Worm (Caenorhabditis elegans): ENCODE results near the gene sad-1.

sad-1 gene

DNA sequence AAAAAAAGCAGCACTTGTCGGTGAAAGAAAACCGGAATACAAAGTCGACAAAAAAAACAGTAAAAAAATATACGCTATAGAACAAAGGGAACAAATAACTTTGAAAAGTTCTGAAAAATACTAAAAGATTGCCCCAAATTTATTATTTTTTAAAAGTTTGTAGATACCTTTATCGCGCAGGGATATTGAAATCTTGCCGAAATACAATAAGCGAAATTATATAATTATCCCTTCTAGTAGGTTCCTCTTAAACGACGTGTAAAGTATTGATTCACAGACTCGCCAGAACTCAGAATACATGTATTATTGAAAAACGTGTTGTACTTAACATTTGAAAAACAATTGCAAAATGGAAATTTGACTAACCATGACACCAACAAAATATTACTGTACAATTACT is 13.9 kb upstream of the sad-1 start (continued):
- TF ChIP-seq nhr-42 (GFP tag; IDR thresholded peaks at IDR 0.05): peak; percentile 92
- TF ChIP-seq ztf-11 (tag; optimal IDR thresholded peaks at IDR 0.05): no peak
- TF ChIP-seq ama-1 (optimal IDR thresholded peaks at IDR 0.05): no peak
- TF ChIP-seq madf-9 (GFP tag; conservative IDR thresholded peaks at IDR 0.05): peak; percentile 74
- peak; percentile 53 for TF ChIP-seq ceh-32 (tag; optimal IDR thresholded peaks at IDR 0.05; ENCODE audit: poor library complexity)
- TF ChIP-seq gei-8 (GFP tag; optimal IDR thresholded peaks at IDR 0.05): no peak
- no peak for TF ChIP-seq dmd-9 (GFP tag; IDR thresholded peaks at IDR 0.05)
- TF ChIP-seq Y75B8A.6 (GFP tag; IDR thresholded peaks at IDR 0.05): no peak
- TF ChIP-seq cey-2 (tag; optimal IDR thresholded peaks at IDR 0.05; ENCODE audit: borderline replicate concordance, insufficient read depth): no peak
- TF ChIP-seq nhr-25 (tag; optimal IDR thresholded peaks at IDR 0.05; ENCODE audit: borderline replicate concordance, insufficient read depth): no peak
- no peak for TF ChIP-seq F44E2.7 (GFP tag; IDR thresholded peaks at IDR 0.05)
- TF ChIP-seq nhr-48 (tag; optimal IDR thresholded peaks at IDR 0.05): peak; percentile 82
- TF ChIP-seq ZK337.2 (GFP tag; IDR thresholded peaks at IDR 0.05): no peak
- no peak for TF ChIP-seq daf-12 (tag; optimal IDR thresholded peaks at IDR 0.05)
- peak; percentile 82 for TF ChIP-seq mes-2 (tag; optimal IDR thresholded peaks at IDR 0.05; ENCODE audit: poor library complexity, severe bottlenecking)
- peak; percentile 76 for TF ChIP-seq lin-13 (GFP tag; optimal IDR thresholded peaks at IDR 0.05)
- peak; percentile 79 for TF ChIP-seq lin-29 (GFP tag; IDR thresholded peaks at IDR 0.05)
- TF ChIP-seq lir-3 (tag; optimal IDR thresholded peaks at IDR 0.05): no peak
- peak; percentile 75; the same call in 1 of the 2 replicates for TF ChIP-seq mdt-29 (GFP tag; IDR thresholded peaks at IDR 0.05)
- TF ChIP-seq F26F4.8 (GFP tag; conservative IDR thresholded peaks at IDR 0.05): no peak
- TF ChIP-seq lin-1 (GFP tag; IDR thresholded peaks at IDR 0.05): 0 out of 2 replicates have a peak, but pooled peaks have one; percentile 11
- peak; percentile 80 for TF ChIP-seq hlh-11 (tag; optimal IDR thresholded peaks at IDR 0.05)
- TF ChIP-seq daf-8 (GFP tag; IDR thresholded peaks at IDR 0.05): no peak
- peak; percentile 63 for TF ChIP-seq mxl-3 (GFP tag; optimal IDR thresholded peaks at IDR 0.05)
- no peak for TF ChIP-seq snpc-4 (tag; optimal IDR thresholded peaks at IDR 0.05)
- TF ChIP-seq lin-39 (tag; optimal IDR thresholded peaks at IDR 0.05): no peak
- TF ChIP-seq nhr-102 (tag; optimal IDR thresholded peaks at IDR 0.05): peak; percentile 97
- peak; percentile 61; the same call in 1 of the 2 replicates for TF ChIP-seq ceh-20 (GFP tag; IDR thresholded peaks at IDR 0.05)
- no peak for TF ChIP-seq R02D3.7 (tag; optimal IDR thresholded peaks at IDR 0.05)
- peak; percentile 59 for TF ChIP-seq dpl-1 (GFP tag; optimal IDR thresholded peaks at IDR 0.05)
- TF ChIP-seq vab-7 (GFP tag; IDR thresholded peaks at IDR 0.05): peak; percentile 46; the same call in 1 of the 2 replicates
- peak; percentile 96 for TF ChIP-seq F37D6.2 (tag; optimal IDR thresholded peaks at IDR 0.05)
- peak; percentile 89 for TF ChIP-seq ces-1 (GFP tag; optimal IDR thresholded peaks at IDR 0.05)
- peak; percentile 62; the same call in 1 of the 2 replicates for TF ChIP-seq tra-1 (GFP tag; IDR thresholded peaks at IDR 0.05)
- TF ChIP-seq T26A8.4 (GFP tag; IDR thresholded peaks at IDR 0.05): peak; percentile 94
- TF ChIP-seq D1046.2 (GFP tag; IDR thresholded peaks at IDR 0.05): no peak
- no peak for TF ChIP-seq attf-4 (tag; optimal IDR thresholded peaks at IDR 0.05)
- no peak for TF ChIP-seq dmd-8 (GFP tag; IDR thresholded peaks at IDR 0.05)
- TF ChIP-seq mep-1 (tag; optimal IDR thresholded peaks at IDR 0.05): peak; percentile 98
- peak; percentile 66 to 73 for TF ChIP-seq mdl-1 (tag; optimal IDR thresholded peaks at IDR 0.05)
- 0 out of 2 replicates have a peak, but pooled peaks have one; percentile 47 for TF ChIP-seq egl-43 (GFP tag; IDR thresholded peaks at IDR 0.05)
- no peak for TF ChIP-seq ceh-62 (tag; optimal IDR thresholded peaks at IDR 0.05)
- no peak for TF ChIP-seq ceh-44 (GFP tag; IDR thresholded peaks at IDR 0.05)
- TF ChIP-seq snpc-1.2 (GFP tag; IDR thresholded peaks at IDR 0.05): no peak
- TF ChIP-seq hlh-30 (tag; optimal IDR thresholded peaks at IDR 0.05; ENCODE audit: insufficient read depth): peak; percentile 81
- no peak for TF ChIP-seq lin-15B (tag; optimal IDR thresholded peaks at IDR 0.05)
- TF ChIP-seq nhr-77 (tag; optimal IDR thresholded peaks at IDR 0.05): peak; percentile 98
- TF ChIP-seq spr-3 (GFP tag; optimal IDR thresholded peaks at IDR 0.05): peak; percentile 57
- TF ChIP-seq jun-1 (tag; optimal IDR thresholded peaks at IDR 0.05): peak; percentile 90
- TF ChIP-seq spr-1 (tag; optimal IDR thresholded peaks at IDR 0.05): peak; percentile 82
- no peak for TF ChIP-seq unc-39 (tag; optimal IDR thresholded peaks at IDR 0.05)
